Worm (Caenorhabditis elegans) whole organism, L1 larva: ENCODE measurements around the gene cal-5.

Experiments
- Y116A8C.19 ChIP-seq: sonication (generic microtip); optimal IDR thresholded peaks from 2 replicates; lab custom pipeline; 2016; ENCODE audit warnings: missing compliant biosample characterization, missing genetic modification characterization, borderline replicate concordance
- aha-1 ChIP-seq: fragments of 150-350 bp; optimal IDR thresholded peaks from 2 replicates; lab custom pipeline; 2014; ENCODE audit warnings: missing biosample characterization, missing genetic modification characterization
- ceh-82 ChIP-seq, 3 experiments: fragments of 150-350 bp in 1 of 3; sonication (generic microtip) in 2 of 3; optimal IDR thresholded peaks; 2 replicates each; lab custom pipeline; 2014 to 2017; ENCODE audit warnings: missing biosample characterization in 3 of 3, missing genetic modification characterization in 3 of 3
- ceh-88 ChIP-seq: fragments of 200-800 bp; sonication (Bioruptor generic); IDR thresholded peaks from 2 replicates; pipeline ENCODE4 v1.3.6; 2022; ENCODE audit warnings: missing genetic modification characterization, missing compliant biosample characterization
- ces-1 ChIP-seq: fragments of 150-350 bp; optimal IDR thresholded peaks from 2 replicates; lab custom pipeline; 2014; ENCODE audit warnings: missing biosample characterization, missing genetic modification reagents, missing genetic modification characterization
- dpl-1 ChIP-seq, 3 experiments: fragments of 150-350 bp in 2 of 3; sonication (generic microtip) in 1 of 3; optimal IDR thresholded peaks; 2 replicates each; lab custom pipeline; 2014 to 2017; ENCODE audit warnings: missing biosample characterization in 3 of 3, missing genetic modification characterization in 3 of 3, missing genetic modification reagents in 3 of 3
- dsc-1 ChIP-seq: sonication (generic microtip); optimal IDR thresholded peaks from 2 replicates; lab custom pipeline; 2016; ENCODE audit warnings: mild to moderate bottlenecking, missing genetic modification characterization, missing compliant biosample characterization
- efl-3 ChIP-seq: fragments of 200-800 bp; sonication (Bioruptor generic); optimal IDR thresholded peaks from 2 replicates; lab custom pipeline; 2018; ENCODE audit warnings: mild to moderate bottlenecking, missing genetic modification characterization, missing compliant biosample characterization
- egl-13 ChIP-seq: sonication (generic microtip); optimal IDR thresholded peaks from 2 replicates; lab custom pipeline; 2016; ENCODE audit warnings: missing genotype, missing genetic modification reagents, missing genetic modification characterization, missing compliant biosample characterization
- egl-27 ChIP-seq, 2 experiments: fragments of 150-350 bp in 1 of 2; sonication (generic microtip); optimal IDR thresholded peaks; 3 replicates each; lab custom pipeline; 2017 to 2018; ENCODE audit warnings: missing biosample characterization in 2 of 2, missing genetic modification characterization in 2 of 2, missing genetic modification reagents in 2 of 2
- elt-2 ChIP-seq: sonication (generic microtip); optimal IDR thresholded peaks from 2 replicates; lab custom pipeline; 2016; ENCODE audit warnings: missing genetic modification characterization, mild to moderate bottlenecking, inconsistent platforms, missing compliant biosample characterization, missing genetic modification reagents
- elt-3 ChIP-seq, 6 experiments: fragments of 150-350 bp in 1 of 6; sonication (generic microtip); optimal IDR thresholded peaks; 2 replicates each; lab custom pipeline; 2017 to 2018; ENCODE audit warnings: missing biosample characterization in 6 of 6, missing genetic modification characterization in 6 of 6, inconsistent platforms in 1 of 6
- fkh-8 ChIP-seq: sonication (generic microtip); optimal IDR thresholded peaks from 2 replicates; lab custom pipeline; 2016; ENCODE audit warnings: mild to moderate bottlenecking, missing genetic modification characterization, missing compliant biosample characterization
- fos-1 ChIP-seq: fragments of 150-350 bp; optimal IDR thresholded peaks from 2 replicates; lab custom pipeline; 2014; ENCODE audit warnings: missing biosample characterization, missing genetic modification characterization
- grh-1 ChIP-seq: fragments of 200-800 bp; sonication (Bioruptor generic); IDR thresholded peaks from 2 replicates; pipeline ENCODE4 v1.3.6; 2022; ENCODE audit warnings: missing genetic modification reagents, missing genetic modification characterization, missing compliant biosample characterization
- hlh-17 ChIP-seq: fragments of 200-800 bp; sonication (Bioruptor generic); optimal IDR thresholded peaks from 2 replicates; lab custom pipeline; 2018; ENCODE audit warnings: missing genetic modification characterization, mild to moderate bottlenecking, missing compliant biosample characterization, moderate library complexity, borderline replicate concordance
- hlh-4 ChIP-seq: sonication (generic microtip); optimal IDR thresholded peaks from 2 replicates; lab custom pipeline; 2016; ENCODE audit warnings: mild to moderate bottlenecking, missing genetic modification characterization, missing compliant biosample characterization
- hpl-2 ChIP-seq: fragments of 150-350 bp; optimal IDR thresholded peaks from 2 replicates; lab custom pipeline; 2014; ENCODE audit warnings: missing biosample characterization, missing genetic modification reagents, missing genetic modification characterization
- irx-1 ChIP-seq: sonication (generic microtip); optimal IDR thresholded peaks from 2 replicates; lab custom pipeline; 2016; ENCODE audit warnings: missing genetic modification characterization, missing compliant biosample characterization
- isw-1 ChIP-seq: fragments of 200-800 bp; sonication (Bioruptor generic); IDR thresholded peaks from 2 replicates; pipeline ENCODE4 v1.3.6; 2022; ENCODE audit warnings: missing genetic modification characterization, missing compliant biosample characterization
- lin-14 ChIP-seq: fragments of 200-800 bp; sonication (Bioruptor generic); optimal IDR thresholded peaks from 2 replicates; lab custom pipeline; 2018; ENCODE audit warnings: mild to moderate bottlenecking, missing genetic modification characterization, moderate library complexity, missing compliant biosample characterization
- lin-35 ChIP-seq, 2 experiments: fragments of 150-350 bp; optimal IDR thresholded peaks; 2 replicates each; lab custom pipeline; 2014; ENCODE audit warnings: missing biosample characterization in 2 of 2, missing genetic modification characterization in 2 of 2, missing genetic modification reagents in 2 of 2
- lin-39 ChIP-seq: fragments of 150-350 bp; optimal IDR thresholded peaks from 2 replicates; lab custom pipeline; 2014; ENCODE audit warnings: missing biosample characterization, missing genetic modification reagents, missing genetic modification characterization
- lir-3 ChIP-seq: sonication (generic microtip); optimal IDR thresholded peaks from 2 replicates; lab custom pipeline; 2016; ENCODE audit warnings: mild to moderate bottlenecking, missing genetic modification characterization, moderate library complexity, missing compliant biosample characterization; ENCODE audit not compliant: poor library complexity
- mab-9 ChIP-seq: fragments of 200-800 bp; sonication (Bioruptor generic); IDR thresholded peaks from 2 replicates; pipeline ENCODE4 v1.3.6; 2022; ENCODE audit warnings: missing genetic modification reagents, missing genetic modification characterization, missing compliant biosample characterization
- mdl-1 ChIP-seq, 2 experiments: fragments of 150-350 bp; optimal IDR thresholded peaks; 2 replicates each; lab custom pipeline; 2014 to 2017; ENCODE audit warnings: missing biosample characterization in 2 of 2, missing genetic modification characterization in 2 of 2, inconsistent platforms in 1 of 2
- mep-1 ChIP-seq: fragments of 150-350 bp; optimal IDR thresholded peaks from 2 replicates; lab custom pipeline; 2014; ENCODE audit warnings: missing biosample characterization, missing genetic modification characterization
- nhr-12 ChIP-seq: sonication (generic microtip); optimal IDR thresholded peaks from 2 replicates; lab custom pipeline; 2017; ENCODE audit warnings: missing biosample characterization, missing genetic modification characterization
- nhr-19 ChIP-seq: fragments of 200-800 bp; sonication (Bioruptor generic); conservative IDR thresholded peaks from 2 replicates; pipeline ENCODE4 v1.3.6; 2022; ENCODE audit warnings: missing genetic modification characterization, missing compliant biosample characterization
- nhr-20 ChIP-seq: sonication (generic microtip); optimal IDR thresholded peaks from 2 replicates; lab custom pipeline; 2016; ENCODE audit warnings: mild to moderate bottlenecking, missing genetic modification characterization, missing compliant biosample characterization
- nhr-237 ChIP-seq: fragments of 150-350 bp; optimal IDR thresholded peaks from 2 replicates; lab custom pipeline; 2014; ENCODE audit warnings: missing biosample characterization, missing genetic modification characterization
- nhr-47 ChIP-seq: sonication (generic microtip); optimal IDR thresholded peaks from 2 replicates; lab custom pipeline; 2016; ENCODE audit warnings: mild to moderate bottlenecking, missing genetic modification characterization, moderate library complexity, missing compliant biosample characterization
- nhr-76 ChIP-seq: sonication (generic microtip); optimal IDR thresholded peaks from 2 replicates; lab custom pipeline; 2017; ENCODE audit warnings: missing biosample characterization, missing genetic modification characterization
- nhr-77 ChIP-seq: fragments of 150-350 bp; optimal IDR thresholded peaks from 2 replicates; lab custom pipeline; 2014; ENCODE audit warnings: missing biosample characterization, missing genetic modification characterization
- nhr-84 ChIP-seq: sonication (generic microtip); optimal IDR thresholded peaks from 2 replicates; lab custom pipeline; 2017; ENCODE audit warnings: missing biosample characterization, missing genetic modification characterization
- nhr-85 ChIP-seq: sonication (generic microtip); peaks from one replicate; lab custom pipeline; 2016; ENCODE audit warnings: missing genetic modification characterization, inconsistent platforms, missing compliant biosample characterization
- pag-3 ChIP-seq: sonication (generic microtip); optimal IDR thresholded peaks from 2 replicates; lab custom pipeline; 2017; ENCODE audit warnings: missing genetic modification characterization, mild to moderate bottlenecking, missing compliant biosample characterization, antibody characterized with exemption, borderline replicate concordance; ENCODE audit not compliant: insufficient read depth
- pax-3 ChIP-seq: fragments of 200-800 bp; sonication (Bioruptor generic); optimal IDR thresholded peaks from 2 replicates; lab custom pipeline; 2018; ENCODE audit warnings: mild to moderate bottlenecking, missing genetic modification characterization, moderate library complexity, missing compliant biosample characterization
- rnt-1 ChIP-seq: sonication (generic microtip); optimal IDR thresholded peaks from 2 replicates; lab custom pipeline; 2016; ENCODE audit warnings: mild to moderate bottlenecking, missing genetic modification characterization, moderate library complexity, missing compliant biosample characterization
- snpc-4 ChIP-seq: fragments of 150-350 bp; optimal IDR thresholded peaks from 2 replicates; lab custom pipeline; 2014; ENCODE audit warnings: missing biosample characterization, missing genetic modification characterization
- snu-23 ChIP-seq: sonication (generic microtip); optimal IDR thresholded peaks from 2 replicates; lab custom pipeline; 2016; ENCODE audit warnings: missing genetic modification characterization, missing compliant biosample characterization
- sox-4 ChIP-seq: sonication (generic microtip); optimal IDR thresholded peaks from 2 replicates; lab custom pipeline; 2016; ENCODE audit warnings: missing genetic modification characterization, missing compliant biosample characterization
- sptf-1 ChIP-seq: fragments of 150-350 bp; optimal IDR thresholded peaks from 2 replicates; lab custom pipeline; 2014; ENCODE audit warnings: missing biosample characterization, missing genetic modification characterization
- tlp-1 ChIP-seq: fragments of 150-350 bp; optimal IDR thresholded peaks from 2 replicates; lab custom pipeline; 2014; ENCODE audit warnings: missing biosample characterization, missing genetic modification characterization
- unc-130 ChIP-seq: fragments of 150-350 bp; optimal IDR thresholded peaks from 2 replicates; lab custom pipeline; 2017; ENCODE audit warnings: missing biosample characterization, missing genetic modification characterization, inconsistent platforms
- unc-86 ChIP-seq: sonication (generic microtip); optimal IDR thresholded peaks from 2 replicates; lab custom pipeline; 2016; ENCODE audit warnings: missing genetic modification characterization, missing compliant biosample characterization
- vab-15 ChIP-seq: sonication (generic microtip); optimal IDR thresholded peaks from 2 replicates; lab custom pipeline; 2017; ENCODE audit warnings: missing genotype, mild to moderate bottlenecking, missing genetic modification characterization, missing compliant biosample characterization
- xbp-1 ChIP-seq: sonication (generic microtip); optimal IDR thresholded peaks from 2 replicates; lab custom pipeline; 2016; ENCODE audit warnings: missing genetic modification characterization, missing compliant biosample characterization
- zag-1 ChIP-seq: fragments of 150-350 bp; optimal IDR thresholded peaks from 2 replicates; lab custom pipeline; 2014; ENCODE audit warnings: missing biosample characterization, missing genetic modification characterization
- ztf-4 ChIP-seq: fragments of 150-350 bp; optimal IDR thresholded peaks from 2 replicates; lab custom pipeline; 2014; ENCODE audit warnings: missing biosample characterization, missing genetic modification characterization

Gene cal-5

ce11 chrX:5086212-5086611, 8.5 kb upstream of the cal-5 start (continued):
- peak; percentile 49 for TF ChIP-seq lin-14 (GFP tag; lab: Kevin White, UChicago)
- TF ChIP-seq unc-130 (tag; lab: Kevin White, UChicago), result no peak
- TF ChIP-seq pax-3, result no peak
- no peak for TF ChIP-seq sox-4 (tag; lab: Kevin White, UChicago)
- no peak for TF ChIP-seq nhr-20
- no peak for TF ChIP-seq snpc-4
- TF ChIP-seq fos-1 (tag; lab: Kevin White, UChicago), result no peak
- no peak for TF ChIP-seq nhr-237 (tag; lab: Kevin White, UChicago)
- TF ChIP-seq tlp-1 (tag; lab: Kevin White, UChicago), result no peak
- no peak for TF ChIP-seq Y116A8C.19 (tag; lab: Kevin White, UChicago)
- no peak for TF ChIP-seq fkh-8 (tag; lab: Kevin White, UChicago)
- no peak for TF ChIP-seq ces-1 (GFP tag; lab: Kevin White, UChicago)
- no peak for TF ChIP-seq isw-1

ce11 chrX:5085465-5085864, 7.7 kb upstream of the cal-5 start:
- TF ChIP-seq nhr-85 (tag; lab: Kevin White, UChicago) (peak; percentile 80), nhr-12 (tag; lab: Kevin White, UChicago) (no peak), hpl-2 (GFP tag; lab: Kevin White, UChicago) (no peak), snu-23 (GFP tag; lab: Kevin White, UChicago) (peak; percentile 89), dsc-1 (tag; lab: Kevin White, UChicago) (peak; percentile 90), egl-13 (tag; lab: Kevin White, UChicago) (peak; percentile 76), xbp-1 (tag; lab: Kevin White, UChicago) (peak; percentile 81), nhr-84 (tag; lab: Kevin White, UChicago) (no peak), lin-35 (GFP tag; optimal IDR thresholded peaks at IDR 0.05; lab: Kevin White, UChicago) (peak; percentile 50 to 75), dpl-1 (GFP tag; optimal IDR thresholded peaks at IDR 0.05; lab: Kevin White, UChicago) (peak in 2 of 3 experiments; percentile 18 to 30), unc-86 (tag; lab: Kevin White, UChicago) (peak; percentile 57), sptf-1 (tag; lab: Kevin White, UChicago) (no peak), zag-1 (peak; percentile 6), elt-3 (tag; optimal IDR thresholded peaks at IDR 0.05; lab: Kevin White, UChicago) (peak in 2 of 6 experiments; percentile 40 to 85), elt-2 (tag; lab: Kevin White, UChicago) (peak; percentile 59), nhr-20 (peak; percentile 84), hlh-4 (tag; lab: Kevin White, UChicago) (no peak), snpc-4 (peak; percentile 22), irx-1 (tag; lab: Kevin White, UChicago) (peak; percentile 70), aha-1 (tag; lab: Kevin White, UChicago) (no peak), mab-9 (no peak), vab-15 (tag; lab: Kevin White, UChicago) (peak; percentile 65), mdl-1 (tag; optimal IDR thresholded peaks at IDR 0.05; lab: Kevin White, UChicago) (peak in 1 of 2 experiments; percentile 68), Y116A8C.19 (tag; lab: Kevin White, UChicago) (no peak), hlh-17 (GFP tag; lab: Kevin White, UChicago) (no peak), tlp-1 (tag; lab: Kevin White, UChicago) (peak; percentile 80), nhr-76 (tag; lab: Kevin White, UChicago) (peak; percentile 39), nhr-47 (tag; lab: Kevin White, UChicago) (peak; percentile 89), egl-27 (tag; optimal IDR thresholded peaks at IDR 0.05; lab: Kevin White, UChicago) (peak in 1 of 2 experiments; percentile 49), ceh-88 (GFP tag; lab: Robert Waterston, UW) (no peak), lir-3 (tag; lab: Kevin White, UChicago) (peak; percentile 44), efl-3 (no peak), lin-39 (tag; lab: Kevin White, UChicago) (no peak), pag-3 (tag; lab: Kevin White, UChicago) (peak; percentile 56), nhr-19 (GFP tag; lab: Robert Waterston, UW) (peak; percentile 77), grh-1 (peak; percentile 11; the same call in 1 of the 2 replicates), nhr-77 (tag; lab: Kevin White, UChicago) (peak; percentile 73), mep-1 (peak; percentile 80), ceh-82 (tag; optimal IDR thresholded peaks at IDR 0.05; lab: Kevin White, UChicago) (peak; percentile 49 to 83 (median 70)), nhr-237 (tag; lab: Kevin White, UChicago) (no peak), rnt-1 (tag; lab: Kevin White, UChicago) (peak; percentile 77), fos-1 (tag; lab: Kevin White, UChicago) (peak; percentile 61), ztf-4 (tag; lab: Kevin White, UChicago) (no peak)
